Worm (Caenorhabditis elegans) whole organism, mixed stage, embryonic: ENCODE results near the gene cfap-20.

Experiments
- M03D4.4 ChIP-seq: sonication (generic microtip); optimal IDR thresholded peaks from 2 replicates; lab custom pipeline; 2017; ENCODE audit warnings: mild to moderate bottlenecking, missing genetic modification characterization, missing compliant biosample characterization
- bed-3 ChIP-seq: fragments of 200-800 bp; sonication (Bioruptor generic); optimal IDR thresholded peaks from 3 replicates; lab custom pipeline; 2018; ENCODE audit warnings: mild to moderate bottlenecking, missing genetic modification characterization, moderate library complexity, missing compliant biosample characterization
- ceh-39 ChIP-seq: fragments of 150-350 bp; optimal IDR thresholded peaks from 2 replicates; lab custom pipeline; 2014; ENCODE audit warnings: missing biosample characterization, missing genetic modification characterization
- ceh-43 ChIP-seq: fragments of 200-800 bp; sonication (Bioruptor generic); optimal IDR thresholded peaks from 2 replicates; lab custom pipeline; 2018; ENCODE audit warnings: mild to moderate bottlenecking, missing genetic modification characterization, moderate library complexity, missing compliant biosample characterization
- ceh-83 ChIP-seq: fragments of 200-800 bp; sonication (Bioruptor generic); optimal IDR thresholded peaks from 2 replicates; lab custom pipeline; 2018; ENCODE audit warnings: mild to moderate bottlenecking, missing genetic modification characterization, missing compliant biosample characterization
- cnd-1 ChIP-seq: fragments of 200-800 bp; sonication (Bioruptor generic); optimal IDR thresholded peaks from 2 replicates; lab custom pipeline; 2018; ENCODE audit warnings: mild to moderate bottlenecking, missing genetic modification characterization, missing compliant biosample characterization
- drap-1 ChIP-seq: fragments of 200-800 bp; sonication (Bioruptor generic); optimal IDR thresholded peaks from 3 replicates; lab custom pipeline; 2018; ENCODE audit warnings: mild to moderate bottlenecking, missing genetic modification characterization, missing compliant biosample characterization
- elt-1 ChIP-seq: sonication (generic microtip); optimal IDR thresholded peaks from 2 replicates; lab custom pipeline; 2017; ENCODE audit warnings: missing genetic modification characterization, mild to moderate bottlenecking, missing compliant biosample characterization, antibody characterized with exemption, moderate library complexity, borderline replicate concordance; ENCODE audit not compliant: insufficient read depth
- elt-3 ChIP-seq: fragments of 150-350 bp; optimal IDR thresholded peaks from 2 replicates; lab custom pipeline; 2014; ENCODE audit warnings: missing biosample characterization, missing genetic modification characterization
- flh-1 ChIP-seq: fragments of 200-800 bp; sonication (Bioruptor generic); optimal IDR thresholded peaks from 2 replicates; lab custom pipeline; 2018; ENCODE audit warnings: mild to moderate bottlenecking, missing genetic modification characterization, moderate library complexity, missing compliant biosample characterization
- ham-2 ChIP-seq: fragments of 200-800 bp; sonication (Bioruptor generic); optimal IDR thresholded peaks from 2 replicates; lab custom pipeline; 2018; ENCODE audit warnings: mild to moderate bottlenecking, missing genetic modification characterization, missing compliant biosample characterization
- hlh-1 ChIP-seq: fragments of 150-350 bp; optimal IDR thresholded peaks from 2 replicates; lab custom pipeline; 2014; ENCODE audit warnings: missing biosample characterization, missing genetic modification reagents, missing genetic modification characterization
- lin-13 ChIP-seq: fragments of 150-350 bp; optimal IDR thresholded peaks from 2 replicates; lab custom pipeline; 2014; ENCODE audit warnings: missing biosample characterization, missing genetic modification characterization
- lin-32 ChIP-seq: fragments of 200-800 bp; sonication (Bioruptor generic); optimal IDR thresholded peaks from 2 replicates; lab custom pipeline; 2018; ENCODE audit warnings: mild to moderate bottlenecking, missing genetic modification characterization, missing compliant biosample characterization
- lsy-2 ChIP-seq: fragments of 150-350 bp; optimal IDR thresholded peaks from 2 replicates; lab custom pipeline; 2014; ENCODE audit warnings: missing biosample characterization, missing genetic modification characterization
- mep-1 ChIP-seq: fragments of 150-350 bp; optimal IDR thresholded peaks from 2 replicates; lab custom pipeline; 2017; ENCODE audit warnings: missing biosample characterization, missing genetic modification reagents, missing genetic modification characterization, inconsistent platforms
- mls-2 ChIP-seq: sonication (generic microtip); optimal IDR thresholded peaks from 2 replicates; lab custom pipeline; 2016; ENCODE audit warnings: mild to moderate bottlenecking, missing genetic modification characterization, moderate library complexity, missing compliant biosample characterization
- nhr-12 ChIP-seq: fragments of 150-350 bp; optimal IDR thresholded peaks from 2 replicates; lab custom pipeline; 2014; ENCODE audit warnings: missing biosample characterization, missing genetic modification characterization
- nhr-2 ChIP-seq: fragments of 150-350 bp; optimal IDR thresholded peaks from 2 replicates; lab custom pipeline; 2014; ENCODE audit warnings: missing biosample characterization, missing genetic modification characterization
- nhr-237 ChIP-seq: fragments of 150-350 bp; optimal IDR thresholded peaks from 2 replicates; lab custom pipeline; 2014; ENCODE audit warnings: missing biosample characterization, missing genetic modification characterization
- nhr-28 ChIP-seq: fragments of 150-350 bp; optimal IDR thresholded peaks from 2 replicates; lab custom pipeline; 2014; ENCODE audit warnings: missing biosample characterization, missing genetic modification characterization
- nhr-76 ChIP-seq: sonication (generic microtip); optimal IDR thresholded peaks from 2 replicates; lab custom pipeline; 2017; ENCODE audit warnings: missing biosample characterization, missing genetic modification characterization
- pha-4 ChIP-seq: fragments of 150-350 bp; optimal IDR thresholded peaks from 2 replicates; lab custom pipeline; 2018; ENCODE audit warnings: missing biosample characterization, missing genetic modification reagents, missing genetic modification characterization
- sem-2 ChIP-seq: fragments of 200-800 bp; sonication (Bioruptor generic); optimal IDR thresholded peaks from 2 replicates; lab custom pipeline; 2018; ENCODE audit warnings: mild to moderate bottlenecking, missing genetic modification characterization, missing compliant biosample characterization
- snpc-4 ChIP-seq: fragments of 150-350 bp; optimal IDR thresholded peaks from 2 replicates; lab custom pipeline; 2014; ENCODE audit warnings: missing biosample characterization, missing genetic modification characterization
- sptf-1 ChIP-seq: sonication (generic microtip); optimal IDR thresholded peaks from 2 replicates; lab custom pipeline; 2017; ENCODE audit warnings: mild to moderate bottlenecking, missing genetic modification characterization, moderate library complexity, missing compliant biosample characterization
- unc-120 ChIP-seq: sonication (generic microtip); optimal IDR thresholded peaks from 2 replicates; lab custom pipeline; 2017; ENCODE audit warnings: missing genetic modification characterization, missing compliant biosample characterization; ENCODE audit not compliant: poor library complexity, severe bottlenecking
- unc-39 ChIP-seq: fragments of 150-350 bp; optimal IDR thresholded peaks from 2 replicates; lab custom pipeline; 2014; ENCODE audit warnings: missing biosample characterization, missing genetic modification characterization
- unc-62 ChIP-seq: fragments of 150-350 bp; optimal IDR thresholded peaks from 2 replicates; lab custom pipeline; 2014; ENCODE audit warnings: missing biosample characterization, missing genetic modification reagents, missing genetic modification characterization
- zip-8 ChIP-seq: fragments of 150-350 bp; optimal IDR thresholded peaks from 2 replicates; lab custom pipeline; 2014; ENCODE audit warnings: missing biosample characterization, missing genetic modification characterization
- ztf-11 ChIP-seq: fragments of 150-350 bp; optimal IDR thresholded peaks from 2 replicates; lab custom pipeline; 2014; ENCODE audit warnings: missing biosample characterization, missing genetic modification characterization

cfap-20 gene

DNA sequence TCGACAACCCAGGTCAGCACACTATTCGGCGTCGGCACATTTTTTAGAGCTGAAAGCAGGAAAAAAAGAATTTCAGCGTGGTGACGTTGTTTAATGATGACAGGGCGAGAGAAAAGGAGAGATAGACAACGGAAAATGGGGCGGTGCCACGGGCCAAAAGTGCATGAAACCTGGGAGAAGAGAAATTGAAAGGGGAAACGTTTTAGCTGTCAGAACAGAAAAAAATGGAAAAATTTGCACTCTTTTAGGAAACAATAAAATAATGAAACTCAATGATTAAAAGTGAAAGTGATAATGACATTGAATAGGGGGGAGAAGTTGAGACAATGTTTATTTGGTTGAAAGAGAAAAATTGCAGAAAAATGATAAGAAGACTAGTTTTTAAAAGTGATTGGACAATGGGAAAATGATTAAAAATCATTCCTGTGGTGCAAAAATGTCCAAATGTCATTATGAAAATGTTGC is 7.5 kb downstream of the cfap-20 start, which contains the start of gene pitp-1:
TSS of gene pitp-1 (minus strand) at position 51 of the 465 bp plus-strand sequence.
- TF ChIP-seq unc-120 (tag; lab: Kevin White, UChicago), result no peak
- no peak for TF ChIP-seq pha-4 (tag; lab: Kevin White, UChicago)
- no peak for TF ChIP-seq mls-2
- no peak for TF ChIP-seq nhr-2
- no peak for TF ChIP-seq nhr-12 (tag; lab: Kevin White, UChicago)
- no peak for TF ChIP-seq lin-32
- TF ChIP-seq unc-39 (tag; lab: Kevin White, UChicago), result no peak
- TF ChIP-seq sptf-1, result no peak
- no peak for TF ChIP-seq cnd-1 (tag; lab: Kevin White, UChicago)
- TF ChIP-seq elt-1, result no peak
- no peak for TF ChIP-seq bed-3 (GFP tag; lab: Kevin White, UChicago)
- TF ChIP-seq nhr-76 (tag; lab: Kevin White, UChicago), result no peak
- TF ChIP-seq M03D4.4 (tag; lab: Kevin White, UChicago), result no peak
- TF ChIP-seq ceh-43 (GFP tag; lab: Kevin White, UChicago), result no peak
- TF ChIP-seq ceh-83, result no peak
- TF ChIP-seq nhr-237 (tag; lab: Kevin White, UChicago), result no peak
- no peak for TF ChIP-seq lin-13 (tag; lab: Kevin White, UChicago)
- TF ChIP-seq unc-62 (GFP tag; lab: Kevin White, UChicago), result no peak
- TF ChIP-seq ceh-39 (tag; lab: Kevin White, UChicago), result no peak

DNA sequence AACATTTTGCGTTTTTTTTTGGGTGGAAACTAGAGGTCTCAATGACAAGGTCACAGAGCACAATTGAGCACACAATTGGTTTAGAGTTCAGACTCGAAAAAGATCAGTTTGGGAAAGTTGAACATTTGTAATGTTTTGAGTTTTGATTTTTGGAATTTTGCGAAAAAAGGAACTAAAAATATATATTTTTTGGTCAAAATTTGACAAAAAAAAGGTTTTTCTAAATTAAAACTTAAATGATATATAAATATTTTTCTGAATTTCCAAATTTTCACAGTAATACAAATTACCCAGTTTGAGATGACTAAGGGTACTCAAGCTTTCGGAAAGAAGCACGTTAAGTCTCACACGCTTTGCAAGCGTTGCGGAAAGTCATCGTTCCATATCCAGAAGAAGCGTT is 9.0 kb downstream of the cfap-20 start, which contains the start of gene rpl-37:
TSS of gene rpl-37 (plus strand) at position 301 of the 400 bp plus-strand sequence.
- no peak for TF ChIP-seq pha-4 (tag; lab: Kevin White, UChicago)
- no peak for TF ChIP-seq ceh-83
- no peak for TF ChIP-seq ztf-11 (tag; lab: Kevin White, UChicago)
- no peak for TF ChIP-seq hlh-1 (tag; lab: Kevin White, UChicago)
- no peak for TF ChIP-seq elt-1
- no peak for TF ChIP-seq sem-2
- no peak for TF ChIP-seq nhr-28 (tag; lab: Kevin White, UChicago)
- TF ChIP-seq drap-1 (GFP tag; lab: Kevin White, UChicago), result no peak
- TF ChIP-seq M03D4.4 (tag; lab: Kevin White, UChicago), result no peak
- no peak for TF ChIP-seq ceh-39 (tag; lab: Kevin White, UChicago)
- no peak for TF ChIP-seq lsy-2 (tag; lab: Kevin White, UChicago)
- TF ChIP-seq mls-2, result no peak
- TF ChIP-seq zip-8 (tag; lab: Kevin White, UChicago), result no peak
- no peak for TF ChIP-seq nhr-76 (tag; lab: Kevin White, UChicago)
- no peak for TF ChIP-seq nhr-2
- TF ChIP-seq mep-1 (tag; lab: Kevin White, UChicago), result no peak
- no peak for TF ChIP-seq elt-3 (tag; lab: Kevin White, UChicago)

DNA sequence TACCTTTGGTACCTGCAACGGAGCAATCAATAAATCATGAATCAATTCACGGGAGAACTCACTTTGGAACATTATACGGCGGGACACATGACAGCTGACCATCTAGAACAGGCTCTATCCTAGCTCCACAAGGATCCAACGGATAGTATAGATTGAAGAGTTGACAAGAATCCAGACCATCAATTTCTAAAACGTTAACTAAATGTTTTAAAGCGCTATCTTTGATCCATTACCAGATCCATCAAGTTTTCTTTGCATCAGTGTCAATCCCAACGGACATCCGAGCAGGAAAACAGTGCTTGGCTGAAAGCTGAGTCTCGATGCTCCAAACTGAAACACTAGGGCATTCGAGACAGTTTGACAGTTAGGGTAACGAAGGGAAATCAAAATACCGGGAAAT is 13.9 kb downstream of the cfap-20 start:
- no peak for TF ChIP-seq nhr-76 (tag; lab: Kevin White, UChicago)
- no peak for TF ChIP-seq unc-39 (tag; lab: Kevin White, UChicago)
- no peak for TF ChIP-seq ham-2 (GFP tag; lab: Kevin White, UChicago)
- no peak for TF ChIP-seq snpc-4
- TF ChIP-seq pha-4 (tag; lab: Kevin White, UChicago), result no peak
- no peak for TF ChIP-seq lsy-2 (tag; lab: Kevin White, UChicago)
- no peak for TF ChIP-seq unc-62 (GFP tag; lab: Kevin White, UChicago)
- TF ChIP-seq lin-13 (tag; lab: Kevin White, UChicago), result no peak
- TF ChIP-seq cnd-1 (tag; lab: Kevin White, UChicago), result no peak
- no peak for TF ChIP-seq elt-3 (tag; lab: Kevin White, UChicago)
- TF ChIP-seq mep-1 (tag; lab: Kevin White, UChicago), result no peak

DNA sequence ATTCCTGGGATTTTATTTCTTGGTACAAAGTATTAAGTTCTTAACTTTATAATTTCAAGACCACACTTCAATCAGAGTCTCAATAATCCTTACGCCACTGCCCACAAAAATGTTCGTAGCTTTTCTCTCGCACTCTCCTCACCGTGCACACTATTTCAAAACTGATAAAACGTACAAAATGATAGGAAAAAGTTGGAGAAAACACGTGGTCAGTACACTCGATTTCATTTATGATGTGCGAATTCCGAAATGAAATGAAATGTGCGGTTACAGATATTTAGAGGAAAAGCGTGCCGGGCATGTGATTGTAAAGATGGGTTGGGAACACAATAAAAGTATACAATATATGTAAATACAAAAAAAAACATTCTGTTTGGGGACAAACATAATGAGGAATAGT is 16.9 kb downstream of the cfap-20 start:
- TF ChIP-seq lin-13 (tag; lab: Kevin White, UChicago) (no peak), drap-1 (GFP tag; lab: Kevin White, UChicago) (no peak), ceh-43 (GFP tag; lab: Kevin White, UChicago) (no peak), elt-1 (no peak), mep-1 (tag; lab: Kevin White, UChicago) (no peak), flh-1 (GFP tag; lab: Kevin White, UChicago) (no peak), nhr-237 (tag; lab: Kevin White, UChicago) (no peak), sptf-1 (no peak), hlh-1 (tag; lab: Kevin White, UChicago) (no peak), cnd-1 (tag; lab: Kevin White, UChicago) (no peak), ceh-39 (tag; lab: Kevin White, UChicago) (no peak), ztf-11 (tag; lab: Kevin White, UChicago) (no peak), elt-3 (tag; lab: Kevin White, UChicago) (no peak), bed-3 (GFP tag; lab: Kevin White, UChicago) (no peak), nhr-28 (tag; lab: Kevin White, UChicago) (no peak), ham-2 (GFP tag; lab: Kevin White, UChicago) (no peak), M03D4.4 (tag; lab: Kevin White, UChicago) (no peak), nhr-76 (tag; lab: Kevin White, UChicago) (no peak)
